Worm (Caenorhabditis elegans) whole organism, midembryonic: ENCODE results near the gene pycr-1.

Experiments
- T22C8.4 ChIP-seq: fragments of 200-800 bp; sonication (Bioruptor generic); IDR thresholded peaks from 2 replicates; pipeline ENCODE4 v1.3.6; 2022; ENCODE audit warnings: missing genetic modification characterization, missing compliant biosample characterization
- flt-1 ChIP-seq: fragments of 200-800 bp; sonication (Bioruptor generic); IDR thresholded peaks from 2 replicates; pipeline ENCODE4 v1.3.6; 2022; ENCODE audit warnings: missing genetic modification characterization, missing compliant biosample characterization
- med-1 ChIP-seq: sonication (generic microtip); optimal IDR thresholded peaks from 2 replicates; lab custom pipeline; 2017; ENCODE audit warnings: missing genetic modification characterization, mild to moderate bottlenecking, missing compliant biosample characterization, antibody characterized with exemption, missing genetic modification reagents; ENCODE audit not compliant: insufficient read depth
- ref-1 ChIP-seq: fragments of 200-800 bp; sonication (Bioruptor generic); conservative IDR thresholded peaks from 2 replicates; pipeline ENCODE4 v1.3.6; 2022; ENCODE audit warnings: missing genetic modification reagents, missing genetic modification characterization, missing compliant biosample characterization
- ztf-29 ChIP-seq: fragments of 200-800 bp; sonication (Bioruptor generic); IDR thresholded peaks from 2 replicates; pipeline ENCODE4 v1.3.6; 2022; ENCODE audit warnings: missing genetic modification reagents, missing genetic modification characterization, missing compliant biosample characterization

DNA sequence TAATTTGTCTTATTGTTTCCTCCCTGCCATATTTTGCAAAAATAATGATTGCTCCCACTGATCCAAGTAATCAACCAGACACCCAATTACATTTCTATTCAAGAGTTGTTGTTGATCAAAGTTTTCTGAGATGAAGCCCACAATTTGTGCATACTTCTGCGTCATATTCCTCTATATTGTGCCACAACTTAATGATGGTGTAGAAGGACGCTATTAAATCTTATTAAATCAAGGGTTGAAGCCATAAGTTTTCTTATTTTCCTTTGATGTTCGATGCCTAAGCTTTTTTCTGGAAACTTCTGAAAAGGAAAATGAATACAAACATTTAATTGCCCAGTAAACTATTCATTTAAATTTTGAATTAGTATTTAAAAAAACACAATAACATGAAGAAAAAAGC is 22.1 kb downstream of the pycr-1 start:
- TF ChIP-seq T22C8.4 (no peak), ref-1 (GFP tag; lab: Robert Waterston, UW) (no peak), med-1 (GFP tag; lab: Kevin White, UChicago) (no peak), ztf-29 (GFP tag; lab: Robert Waterston, UW) (no peak), flt-1 (no peak)
